Fruit fly (Drosophila melanogaster) whole organism, embryonic: Measurements from ENCODE around the gene MED18.

Source experiments
- BEAF-32 ChIP-seq: fragments of 200-800 bp; sonication (Bioruptor generic); optimal IDR thresholded peaks from 3 replicates; lab custom pipeline; 2017; ENCODE audit warnings: missing biosample characterization, missing genetic modification characterization, mild to moderate bottlenecking, moderate library complexity, missing genetic modification reagents
- CG10274 ChIP-seq: fragments of 200-800 bp; sonication (Bioruptor generic); optimal IDR thresholded peaks from 3 replicates; lab custom pipeline; 2017; ENCODE audit warnings: missing biosample characterization, mild to moderate bottlenecking, missing genetic modification characterization
- CG10959 ChIP-seq: fragments of 200-800 bp; sonication (Bioruptor generic); IDR thresholded peaks from 2 replicates; pipeline ENCODE4 v1.3.6; 2022; ENCODE audit warnings: missing biosample characterization, missing genetic modification characterization
- CG11085 ChIP-seq: fragments of 200-800 bp; sonication (Bioruptor generic); IDR thresholded peaks from 2 replicates; pipeline ENCODE4 v1.3.6; 2022; ENCODE audit warnings: missing biosample characterization, missing genetic modification characterization
- CG11695 ChIP-seq: fragments of 200-800 bp; sonication (Bioruptor generic); IDR thresholded peaks from 3 replicates; pipeline ENCODE4 v1.3.6; 2022; ENCODE audit warnings: missing biosample characterization, missing genetic modification characterization
- CG12155 ChIP-seq: fragments of 200-800 bp; sonication (Bioruptor generic); optimal IDR thresholded peaks from 3 replicates; lab custom pipeline; 2016; ENCODE audit warnings: missing biosample characterization, missing genetic modification characterization
- CG15011 ChIP-seq: fragments of 200-800 bp; sonication (Bioruptor generic); optimal IDR thresholded peaks from 3 replicates; lab custom pipeline; 2018; ENCODE audit warnings: missing biosample characterization, mild to moderate bottlenecking, missing genetic modification characterization
- CG15269 ChIP-seq: fragments of 200-800 bp; sonication (Bioruptor generic); optimal IDR thresholded peaks from 2 replicates; lab custom pipeline; 2018; ENCODE audit warnings: missing biosample characterization, mild to moderate bottlenecking, missing genetic modification characterization, moderate library complexity
- CG1529 ChIP-seq: fragments of 200-800 bp; sonication (Bioruptor generic); optimal IDR thresholded peaks from 3 replicates; lab custom pipeline; 2018; ENCODE audit warnings: missing biosample characterization, missing genetic modification characterization
- CG15514 ChIP-seq: fragments of 200-800 bp; sonication (Bioruptor generic); optimal IDR thresholded peaks from 3 replicates; lab custom pipeline; 2017; ENCODE audit warnings: missing biosample characterization, missing genetic modification characterization, mild to moderate bottlenecking, moderate library complexity, missing genetic modification reagents
- CG16815 ChIP-seq: fragments of 200-800 bp; sonication (Bioruptor generic); optimal IDR thresholded peaks from 3 replicates; lab custom pipeline; 2017; ENCODE audit warnings: missing biosample characterization, mild to moderate bottlenecking, missing genetic modification characterization
- CG1792 ChIP-seq: fragments of 200-800 bp; sonication (Bioruptor generic); optimal IDR thresholded peaks from 2 replicates; lab custom pipeline; 2016; ENCODE audit warnings: missing biosample characterization, missing genetic modification characterization
- CG18764 ChIP-seq: fragments of 200-800 bp; sonication (Bioruptor generic); optimal IDR thresholded peaks from 3 replicates; lab custom pipeline; 2016; ENCODE audit warnings: missing biosample characterization, missing genetic modification characterization
- CG2120 ChIP-seq: fragments of 200-800 bp; sonication (Bioruptor generic); optimal IDR thresholded peaks from 3 replicates; lab custom pipeline; 2016; ENCODE audit warnings: missing biosample characterization, missing genetic modification characterization
- CG30403 ChIP-seq: fragments of 200-800 bp; sonication (Bioruptor generic); optimal IDR thresholded peaks from 3 replicates; lab custom pipeline; 2016; ENCODE audit warnings: missing biosample characterization, missing genetic modification characterization
- CG31365 ChIP-seq: fragments of 200-800 bp; sonication (Bioruptor generic); optimal IDR thresholded peaks from 2 replicates; lab custom pipeline; 2018; ENCODE audit warnings: missing biosample characterization, mild to moderate bottlenecking, missing genetic modification characterization
- CG33213 ChIP-seq: fragments of 200-800 bp; sonication (Bioruptor generic); optimal IDR thresholded peaks from 3 replicates; lab custom pipeline; 2016; ENCODE audit warnings: missing biosample characterization, missing genetic modification characterization
- CG34224 ChIP-seq: fragments of 200-800 bp; sonication (Bioruptor generic); IDR thresholded peaks from 3 replicates; pipeline ENCODE4 v1.3.6; 2022; ENCODE audit warnings: missing biosample characterization, missing genetic modification characterization; ENCODE audit not compliant: partially characterized antibody
- CG34376 ChIP-seq: fragments of 200-800 bp; sonication (Bioruptor generic); optimal IDR thresholded peaks from 2 replicates; lab custom pipeline; 2018; ENCODE audit warnings: missing biosample characterization, mild to moderate bottlenecking, missing genetic modification characterization
- CG6272 ChIP-seq: fragments of 200-800 bp; sonication (Bioruptor generic); IDR thresholded peaks from 2 replicates; pipeline ENCODE4 v1.3.6; 2022; ENCODE audit warnings: missing biosample characterization, missing genetic modification characterization
- CG6791 ChIP-seq: fragments of 200-800 bp; sonication (Bioruptor generic); IDR thresholded peaks from 3 replicates; pipeline ENCODE4 v1.3.6; 2022; ENCODE audit warnings: missing biosample characterization, missing genetic modification characterization; ENCODE audit not compliant: partially characterized antibody
- CG6813 ChIP-seq: fragments of 200-800 bp; sonication (Bioruptor generic); optimal IDR thresholded peaks from 2 replicates; lab custom pipeline; 2017; ENCODE audit warnings: missing biosample characterization, missing genetic modification characterization, mild to moderate bottlenecking, moderate library complexity, missing genetic modification reagents
- CG7271 ChIP-seq: fragments of 200-800 bp; sonication (Bioruptor generic); optimal IDR thresholded peaks from 2 replicates; lab custom pipeline; 2018; ENCODE audit warnings: missing biosample characterization, mild to moderate bottlenecking, missing genetic modification characterization, moderate library complexity
- CG9437 ChIP-seq: fragments of 200-800 bp; sonication (Bioruptor generic); optimal IDR thresholded peaks from 2 replicates; lab custom pipeline; 2018; ENCODE audit warnings: missing biosample characterization, mild to moderate bottlenecking, missing genetic modification characterization
- Dek ChIP-seq: fragments of 200-800 bp; sonication (Bioruptor generic); optimal IDR thresholded peaks from 3 replicates; lab custom pipeline; 2019; ENCODE audit warnings: missing biosample characterization, mild to moderate bottlenecking, missing genetic modification characterization, moderate library complexity
- Dp ChIP-seq: fragments of 200-800 bp; sonication (Bioruptor generic); optimal IDR thresholded peaks from 2 replicates; lab custom pipeline; 2018; ENCODE audit warnings: missing biosample characterization, mild to moderate bottlenecking, missing genetic modification characterization, moderate library complexity
- E2f1 ChIP-seq: fragments of 200-800 bp; sonication (Bioruptor generic); IDR thresholded peaks from 2 replicates; pipeline ENCODE4 v1.3.6; 2022; ENCODE audit warnings: missing biosample characterization, missing genetic modification characterization
- E2f2 ChIP-seq: fragments of 200-800 bp; sonication (Bioruptor generic); IDR thresholded peaks from 2 replicates; pipeline ENCODE4 v1.3.6; 2022; ENCODE audit warnings: missing biosample characterization, missing genetic modification characterization
- Hsf ChIP-seq: fragments of 200-800 bp; sonication (Bioruptor generic); optimal IDR thresholded peaks from 3 replicates; lab custom pipeline; 2016; ENCODE audit warnings: missing biosample characterization, missing genetic modification characterization
- MBD-R2 ChIP-seq: fragments of 200-800 bp; sonication (Bioruptor generic); IDR thresholded peaks from 2 replicates; pipeline ENCODE4 v1.3.6; 2022; ENCODE audit warnings: missing biosample characterization, missing genetic modification characterization
- MESR4 ChIP-seq: fragments of 200-800 bp; sonication (Bioruptor generic); optimal IDR thresholded peaks from 2 replicates; lab custom pipeline; 2018; ENCODE audit warnings: missing biosample characterization, mild to moderate bottlenecking, missing genetic modification characterization, moderate library complexity
- Max ChIP-seq: fragments of 200-800 bp; sonication (Bioruptor generic); optimal IDR thresholded peaks from 2 replicates; lab custom pipeline; 2016; ENCODE audit warnings: missing biosample characterization, mild to moderate bottlenecking, missing genetic modification characterization
- Ptx1 ChIP-seq: fragments of 200-800 bp; sonication (Bioruptor generic); IDR thresholded peaks from 2 replicates; pipeline ENCODE4 v1.3.6; 2022; ENCODE audit warnings: missing biosample characterization, missing genetic modification characterization
- Spps ChIP-seq: fragments of 200-800 bp; sonication (Bioruptor generic); optimal IDR thresholded peaks from 2 replicates; lab custom pipeline; 2018; ENCODE audit warnings: missing biosample characterization, mild to moderate bottlenecking, missing genetic modification characterization
- Sry-δ ChIP-seq: fragments of 200-800 bp; sonication (Bioruptor generic); optimal IDR thresholded peaks from 2 replicates; lab custom pipeline; 2016; ENCODE audit warnings: missing biosample characterization, missing genetic modification characterization
- chif ChIP-seq, 2 experiments: fragments of 200-800 bp; sonication (Bioruptor generic); optimal IDR thresholded peaks; 3 replicates each; lab custom pipeline; 2016; ENCODE audit warnings: missing biosample characterization in 2 of 2, missing genetic modification characterization in 2 of 2
- chn ChIP-seq: fragments of 200-800 bp; sonication (Bioruptor generic); optimal IDR thresholded peaks from 2 replicates; lab custom pipeline; 2016; ENCODE audit warnings: missing biosample characterization, missing genetic modification characterization
- exex ChIP-seq: fragments of 200-800 bp; sonication (Bioruptor generic); optimal IDR thresholded peaks from 4 replicates; lab custom pipeline; 2018; ENCODE audit warnings: missing biosample characterization, mild to moderate bottlenecking, missing genetic modification characterization, moderate library complexity
- gcm2 ChIP-seq: fragments of 200-800 bp; sonication (Bioruptor generic); optimal IDR thresholded peaks from 2 replicates; lab custom pipeline; 2016; ENCODE audit warnings: missing biosample characterization, missing genetic modification characterization
- hbn ChIP-seq: fragments of 200-800 bp; sonication (Bioruptor generic); IDR thresholded peaks from 2 replicates; pipeline ENCODE4 v1.3.6; 2022; ENCODE audit warnings: missing biosample characterization, missing genetic modification characterization; ENCODE audit not compliant: partially characterized antibody
- inv ChIP-seq: fragments of 200-800 bp; sonication (Bioruptor generic); IDR thresholded peaks from 2 replicates; pipeline ENCODE4 v1.3.6; 2022; ENCODE audit warnings: missing biosample characterization, missing genetic modification characterization; ENCODE audit not compliant: partially characterized antibody
- ken ChIP-seq: fragments of 200-800 bp; sonication (Bioruptor generic); IDR thresholded peaks from 3 replicates; pipeline ENCODE4 v1.3.6; 2022; ENCODE audit warnings: missing biosample characterization, missing genetic modification characterization
- nerfin-1 ChIP-seq: fragments of 200-800 bp; sonication (Bioruptor generic); optimal IDR thresholded peaks from 3 replicates; lab custom pipeline; 2019; ENCODE audit warnings: missing biosample characterization, mild to moderate bottlenecking, missing genetic modification characterization, moderate library complexity
- pho ChIP-seq: fragments of 200-800 bp; sonication (Bioruptor generic); optimal IDR thresholded peaks from 2 replicates; lab custom pipeline; 2016; ENCODE audit warnings: missing biosample characterization, missing genetic modification characterization
- pnt ChIP-seq: fragments of 200-800 bp; sonication (Bioruptor generic); optimal IDR thresholded peaks from 3 replicates; lab custom pipeline; 2016; ENCODE audit warnings: missing biosample characterization, missing genetic modification characterization
- slbo ChIP-seq: fragments of 200-800 bp; sonication (Bioruptor generic); IDR thresholded peaks from 2 replicates; pipeline ENCODE4 v1.3.6; 2022; ENCODE audit warnings: missing biosample characterization, missing genetic modification characterization
- stc ChIP-seq: fragments of 200-800 bp; sonication (Bioruptor generic); IDR thresholded peaks from 2 replicates; pipeline ENCODE4 v1.3.6; 2022; ENCODE audit warnings: missing biosample characterization, missing genetic modification characterization
- unpg ChIP-seq: fragments of 200-800 bp; sonication (Bioruptor generic); optimal IDR thresholded peaks from 3 replicates; lab custom pipeline; 2018; ENCODE audit warnings: missing biosample characterization, mild to moderate bottlenecking, missing genetic modification characterization, moderate library complexity
- vvl ChIP-seq: fragments of 200-800 bp; sonication (Bioruptor generic); IDR thresholded peaks from 2 replicates; pipeline ENCODE4 v1.3.6; 2022; ENCODE audit warnings: missing biosample characterization, missing genetic modification characterization
- zen ChIP-seq: fragments of 200-800 bp; sonication (Bioruptor generic); optimal IDR thresholded peaks from 3 replicates; lab custom pipeline; 2018; ENCODE audit warnings: missing biosample characterization, mild to moderate bottlenecking, missing genetic modification characterization, moderate library complexity

MED18 gene

DNA sequence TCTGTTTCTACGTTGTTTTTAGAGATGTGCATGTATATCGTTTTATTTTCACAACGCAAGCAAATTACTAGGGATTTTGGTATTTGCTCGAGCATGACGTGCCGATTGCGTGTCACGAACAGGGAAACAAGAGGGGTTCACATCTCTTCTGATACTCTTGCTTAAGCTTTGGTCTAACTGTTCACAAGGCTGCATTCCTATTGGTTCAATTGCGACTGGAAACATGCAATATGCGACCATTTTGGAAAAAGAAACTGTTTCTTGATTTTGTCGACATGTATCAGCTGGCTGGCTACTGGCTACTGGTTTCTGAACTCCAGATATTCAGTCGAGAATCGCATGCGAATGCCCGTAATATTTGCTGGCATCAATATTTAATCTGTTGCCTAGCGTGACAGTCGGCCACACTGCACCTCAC lies 14.4 kb downstream of the MED18 start, which contains the start of gene Coa8 (continued):
- TF ChIP-seq CG11695 (GFP tag; lab: Robert Waterston, UW), result peak; percentile 49; the same call in 2 of the 3 replicates
- TF ChIP-seq CG10959 (GFP tag; lab: Robert Waterston, UW), result 0 out of 2 replicates have a peak, but pooled peaks have one; percentile 9
- TF ChIP-seq gcm2 (GFP tag; lab: Kevin White, UChicago), result no peak
- TF ChIP-seq MBD-R2 (GFP tag; lab: Robert Waterston, UW), result peak; percentile 59
- peak; percentile 23 for TF ChIP-seq CG30403 (GFP tag; lab: Kevin White, UChicago)
- TF ChIP-seq CG1529 (GFP tag; lab: Kevin White, UChicago), result no peak
- TF ChIP-seq CG15011 (GFP tag; lab: Kevin White, UChicago), result no peak
- peak; percentile 52 for TF ChIP-seq Sry-δ
- peak; percentile 37 for TF ChIP-seq hbn (GFP tag; lab: Robert Waterston, UW)
- TF ChIP-seq CG33213 (GFP tag; lab: Kevin White, UChicago), result no peak
- TF ChIP-seq CG34224 (GFP tag; lab: Robert Waterston, UW), result peak; percentile 12; the same call in 2 of the 3 replicates
- no peak for TF ChIP-seq CG1792 (GFP tag; lab: Kevin White, UChicago)
- TF ChIP-seq CG9437 (GFP tag; lab: Kevin White, UChicago), result peak; percentile 11
- TF ChIP-seq Spps (tag; lab: Kevin White, UChicago), result no peak
- peak; percentile 30; the same call in 1 of the 3 replicates for TF ChIP-seq CG6791
- peak; percentile 52 for TF ChIP-seq CG2120
- TF ChIP-seq Dp (GFP tag; lab: Kevin White, UChicago), result no peak
- peak; percentile 55 for TF ChIP-seq CG15269 (tag; lab: Kevin White, UChicago)
- TF ChIP-seq Hsf (GFP tag; lab: Kevin White, UChicago), result peak; percentile 21
- peak; percentile 34 for TF ChIP-seq chn (GFP tag; lab: Kevin White, UChicago)
- TF ChIP-seq CG31365 (tag; lab: Kevin White, UChicago), result no peak
- peak; percentile 12 for TF ChIP-seq Max
- TF ChIP-seq CG6813 (GFP tag; lab: Kevin White, UChicago), result no peak
- no peak for TF ChIP-seq CG7271
- no peak; the same call in 1 of the 2 replicates for TF ChIP-seq vvl (GFP tag; lab: Robert Waterston, UW)
- TF ChIP-seq pnt, result peak; percentile 12
- peak; percentile 16 for TF ChIP-seq nerfin-1
- 0 out of 2 replicates have a peak, but pooled peaks have one; percentile 14 for TF ChIP-seq CG11085 (GFP tag; lab: Robert Waterston, UW)
- peak; percentile 10 for TF ChIP-seq CG16815 (GFP tag; lab: Kevin White, UChicago)
- TF ChIP-seq unpg (GFP tag; lab: Kevin White, UChicago), result peak; percentile 53
- TF ChIP-seq inv (GFP tag; lab: Robert Waterston, UW), result peak; percentile 37
- TF ChIP-seq CG18764 (GFP tag; lab: Kevin White, UChicago), result no peak
- TF ChIP-seq ken (GFP tag; lab: Robert Waterston, UW), result 0 out of 3 replicates have a peak, but pooled peaks have one; percentile 8
- TF ChIP-seq zen (tag; lab: Kevin White, UChicago), result peak; percentile 10
- peak; percentile 59 for TF ChIP-seq Ptx1
- peak; percentile 44 for TF ChIP-seq pho (GFP tag; lab: Kevin White, UChicago)
- peak; percentile 11 for TF ChIP-seq CG12155
- TF ChIP-seq E2f2 (GFP tag; lab: Robert Waterston, UW), result 0 out of 2 replicates have a peak, but pooled peaks have one; percentile 18
- peak; percentile 53 for TF ChIP-seq CG15514 (GFP tag; lab: Kevin White, UChicago)
- TF ChIP-seq BEAF-32, result peak; percentile 62
- TF ChIP-seq exex (tag; lab: Kevin White, UChicago), result no peak
- TF ChIP-seq Dek, result peak; percentile 5
- TF ChIP-seq CG10274 (GFP tag; lab: Kevin White, UChicago), result peak; percentile 19
- no peak for TF ChIP-seq E2f1
- no peak for TF ChIP-seq MESR4 (GFP tag; lab: Kevin White, UChicago)
- TF ChIP-seq stc, result no peak
- 0 out of 2 replicates have a peak, but pooled peaks have one; percentile 5 for TF ChIP-seq CG6272 (GFP tag; lab: Robert Waterston, UW)
- TF ChIP-seq CG34376 (GFP tag; lab: Kevin White, UChicago), result peak; percentile 30
- TF ChIP-seq chif (GFP tag; optimal IDR thresholded peaks at IDR 0.05; lab: Kevin White, UChicago), result peak in 1 of 2 experiments; percentile 5
- peak; percentile 65; the same call in 1 of the 2 replicates for TF ChIP-seq slbo (GFP tag; lab: Robert Waterston, UW)
